Worm (Caenorhabditis elegans) whole organism, late embryonic: ENCODE measurements around the gene rabs-5.

ENCODE experiments used
- C08G9.2 ChIP-seq: sonication (generic microtip); optimal IDR thresholded peaks from 2 replicates; lab custom pipeline; 2016; ENCODE audit warnings: mild to moderate bottlenecking, missing genetic modification characterization, moderate library complexity, missing compliant biosample characterization
- C38D4.7 ChIP-seq: fragments of 200-800 bp; sonication (Bioruptor generic); optimal IDR thresholded peaks from 2 replicates; lab custom pipeline; 2018; ENCODE audit warnings: mild to moderate bottlenecking, missing genetic modification characterization, moderate library complexity, missing compliant biosample characterization
- K02D7.2 ChIP-seq: sonication (generic microtip); optimal IDR thresholded peaks from 2 replicates; lab custom pipeline; 2017; ENCODE audit warnings: mild to moderate bottlenecking, missing genetic modification characterization, missing compliant biosample characterization
- T23F11.4 ChIP-seq: fragments of 200-800 bp; sonication (Bioruptor generic); optimal IDR thresholded peaks from 2 replicates; lab custom pipeline; 2018; ENCODE audit warnings: mild to moderate bottlenecking, missing genetic modification characterization, missing compliant biosample characterization
- Y22D7AL.16 ChIP-seq: sonication (generic microtip); optimal IDR thresholded peaks from 2 replicates; lab custom pipeline; 2016; ENCODE audit warnings: missing genetic modification characterization, missing compliant biosample characterization
- ceh-14 ChIP-seq: sonication (generic microtip); optimal IDR thresholded peaks from 2 replicates; lab custom pipeline; 2016; ENCODE audit warnings: missing genotype, missing genetic modification characterization, missing compliant biosample characterization
- ceh-18 ChIP-seq: sonication (generic microtip); optimal IDR thresholded peaks from 2 replicates; lab custom pipeline; 2016; ENCODE audit warnings: missing genetic modification characterization, missing compliant biosample characterization
- ceh-2 ChIP-seq: sonication (generic microtip); optimal IDR thresholded peaks from 2 replicates; lab custom pipeline; 2016; ENCODE audit warnings: missing genotype, missing genetic modification characterization, missing compliant biosample characterization
- ceh-22 ChIP-seq: sonication (generic microtip); optimal IDR thresholded peaks from 2 replicates; lab custom pipeline; 2017; ENCODE audit warnings: missing biosample characterization, missing genetic modification characterization
- ceh-24 ChIP-seq: sonication (generic microtip); optimal IDR thresholded peaks from 2 replicates; lab custom pipeline; 2016; ENCODE audit warnings: mild to moderate bottlenecking, missing genetic modification characterization, missing compliant biosample characterization
- ceh-30 ChIP-seq: fragments of 150-350 bp; optimal IDR thresholded peaks from 2 replicates; lab custom pipeline; 2014; ENCODE audit warnings: missing biosample characterization, missing genetic modification characterization
- ceh-45 ChIP-seq: fragments of 200-800 bp; sonication (Bioruptor generic); IDR thresholded peaks from 2 replicates; pipeline ENCODE4 v1.3.6; 2022; ENCODE audit warnings: missing genetic modification reagents, missing genetic modification characterization, missing compliant biosample characterization
- ceh-48 ChIP-seq: sonication (generic microtip); optimal IDR thresholded peaks from 2 replicates; lab custom pipeline; 2016; ENCODE audit warnings: missing genetic modification characterization, inconsistent platforms, missing compliant biosample characterization
- ceh-6 ChIP-seq: fragments of 200-800 bp; sonication (Bioruptor generic); optimal IDR thresholded peaks from 2 replicates; lab custom pipeline; 2018; ENCODE audit warnings: mild to moderate bottlenecking, missing genetic modification characterization, missing compliant biosample characterization
- ceh-9 ChIP-seq: sonication (generic microtip); optimal IDR thresholded peaks from 2 replicates; lab custom pipeline; 2016; ENCODE audit warnings: mild to moderate bottlenecking, missing genetic modification characterization, inconsistent platforms, missing compliant biosample characterization
- elt-2 ChIP-seq: sonication (generic microtip); optimal IDR thresholded peaks from 2 replicates; lab custom pipeline; 2016; ENCODE audit warnings: missing genetic modification reagents, missing genetic modification characterization, missing compliant biosample characterization
- ets-4 ChIP-seq: sonication (generic microtip); optimal IDR thresholded peaks from 2 replicates; lab custom pipeline; 2016; ENCODE audit warnings: missing genetic modification characterization, missing compliant biosample characterization
- eyg-1 ChIP-seq: sonication (generic microtip); optimal IDR thresholded peaks from 2 replicates; lab custom pipeline; 2016; ENCODE audit warnings: missing genotype, missing genetic modification characterization, missing compliant biosample characterization
- fax-1 ChIP-seq: sonication (generic microtip); optimal IDR thresholded peaks from 2 replicates; lab custom pipeline; 2016; ENCODE audit warnings: missing genotype, missing genetic modification characterization, missing compliant biosample characterization
- fkh-10 ChIP-seq: fragments of 150-350 bp; optimal IDR thresholded peaks from 2 replicates; lab custom pipeline; 2014; ENCODE audit warnings: missing biosample characterization, missing genetic modification reagents, missing genetic modification characterization
- gmeb-2 ChIP-seq: sonication (generic microtip); optimal IDR thresholded peaks from 2 replicates; lab custom pipeline; 2016; ENCODE audit warnings: missing genetic modification characterization, inconsistent platforms, missing compliant biosample characterization
- hlh-13 ChIP-seq: fragments of 200-800 bp; sonication (Bioruptor generic); optimal IDR thresholded peaks from 2 replicates; lab custom pipeline; 2018; ENCODE audit warnings: mild to moderate bottlenecking, missing genetic modification characterization, missing compliant biosample characterization
- hlh-15 ChIP-seq: sonication (generic microtip); optimal IDR thresholded peaks from 2 replicates; lab custom pipeline; 2016; ENCODE audit warnings: missing genetic modification characterization, missing compliant biosample characterization
- hlh-30 ChIP-seq: sonication (generic microtip); optimal IDR thresholded peaks from 2 replicates; lab custom pipeline; 2017; ENCODE audit warnings: antibody characterized with exemption, missing genetic modification characterization, missing compliant biosample characterization; ENCODE audit not compliant: insufficient read depth
- hlh-6 ChIP-seq: sonication (generic microtip); optimal IDR thresholded peaks from 2 replicates; lab custom pipeline; 2016; ENCODE audit warnings: missing genotype, missing genetic modification characterization, missing compliant biosample characterization
- hlh-8 ChIP-seq: sonication (generic microtip); optimal IDR thresholded peaks from 2 replicates; lab custom pipeline; 2016; ENCODE audit warnings: missing genotype, missing genetic modification characterization, missing compliant biosample characterization
- lin-11 ChIP-seq: fragments of 200-800 bp; sonication (Bioruptor generic); optimal IDR thresholded peaks from 2 replicates; lab custom pipeline; 2018; ENCODE audit warnings: mild to moderate bottlenecking, missing genetic modification characterization, missing compliant biosample characterization
- madf-2 ChIP-seq: sonication (generic microtip); optimal IDR thresholded peaks from 2 replicates; lab custom pipeline; 2017; ENCODE audit warnings: missing genetic modification characterization, missing compliant biosample characterization
- mec-3 ChIP-seq: sonication (generic microtip); optimal IDR thresholded peaks from 2 replicates; lab custom pipeline; 2016; ENCODE audit warnings: borderline replicate concordance, missing genetic modification characterization, missing compliant biosample characterization
- nfya-1 ChIP-seq: sonication (generic microtip); optimal IDR thresholded peaks from 2 replicates; lab custom pipeline; 2017; ENCODE audit warnings: missing genetic modification characterization, mild to moderate bottlenecking, missing compliant biosample characterization, antibody characterized with exemption, moderate library complexity
- nhr-11 ChIP-seq: fragments of 150-350 bp; optimal IDR thresholded peaks from 2 replicates; lab custom pipeline; 2014; ENCODE audit warnings: missing biosample characterization, missing genetic modification characterization
- nhr-232 ChIP-seq: sonication (generic microtip); optimal IDR thresholded peaks from 2 replicates; lab custom pipeline; 2016; ENCODE audit warnings: missing genetic modification characterization, missing compliant biosample characterization
- npax-4 ChIP-seq: sonication (generic microtip); optimal IDR thresholded peaks from 2 replicates; lab custom pipeline; 2016; ENCODE audit warnings: missing genetic modification characterization, missing compliant biosample characterization
- pag-3 ChIP-seq: sonication (generic microtip); optimal IDR thresholded peaks from 2 replicates; lab custom pipeline; 2016; ENCODE audit warnings: missing compliant biosample characterization, missing genetic modification characterization, borderline replicate concordance
- pat-9 ChIP-seq: fragments of 200-800 bp; sonication (Bioruptor generic); optimal IDR thresholded peaks from 2 replicates; lab custom pipeline; 2018; ENCODE audit warnings: mild to moderate bottlenecking, missing genetic modification characterization, moderate library complexity, missing compliant biosample characterization
- pax-1 ChIP-seq: fragments of 150-350 bp; optimal IDR thresholded peaks from 2 replicates; lab custom pipeline; 2014; ENCODE audit warnings: missing biosample characterization, missing genetic modification characterization
- pha-2 ChIP-seq: sonication (generic microtip); optimal IDR thresholded peaks from 2 replicates; lab custom pipeline; 2017; ENCODE audit warnings: mild to moderate bottlenecking, missing genetic modification characterization, missing compliant biosample characterization
- pha-4 ChIP-seq: fragments of 150-350 bp; optimal IDR thresholded peaks from 2 replicates; lab custom pipeline; 2018; ENCODE audit warnings: missing biosample characterization, missing genetic modification reagents, missing genetic modification characterization
- ref-2 ChIP-seq: sonication (generic microtip); optimal IDR thresholded peaks from 2 replicates; lab custom pipeline; 2016; ENCODE audit warnings: missing genetic modification characterization, missing compliant biosample characterization
- rnt-1 ChIP-seq: sonication (generic microtip); optimal IDR thresholded peaks from 2 replicates; lab custom pipeline; 2016; ENCODE audit warnings: missing genetic modification characterization, missing compliant biosample characterization
- sox-2 ChIP-seq: fragments of 200-800 bp; sonication (Bioruptor generic); IDR thresholded peaks from 2 replicates; pipeline ENCODE4 v1.3.6; 2022; ENCODE audit warnings: missing genetic modification reagents, missing genetic modification characterization, missing compliant biosample characterization
- sox-4 ChIP-seq: sonication (generic microtip); optimal IDR thresholded peaks from 2 replicates; lab custom pipeline; 2017; ENCODE audit warnings: mild to moderate bottlenecking, missing genetic modification characterization, inconsistent platforms, missing compliant biosample characterization
- tbx-2 ChIP-seq: sonication (generic microtip); optimal IDR thresholded peaks from 2 replicates; lab custom pipeline; 2016; ENCODE audit warnings: missing genetic modification characterization, missing compliant biosample characterization
- tbx-7 ChIP-seq: sonication (generic microtip); optimal IDR thresholded peaks from 2 replicates; lab custom pipeline; 2016; ENCODE audit warnings: missing genotype, missing genetic modification characterization, missing compliant biosample characterization
- ttx-3 ChIP-seq: sonication (generic microtip); optimal IDR thresholded peaks from 2 replicates; lab custom pipeline; 2016; ENCODE audit warnings: missing genetic modification reagents, missing genetic modification characterization, missing compliant biosample characterization
- unc-42 ChIP-seq: sonication (generic microtip); optimal IDR thresholded peaks from 2 replicates; lab custom pipeline; 2016; ENCODE audit warnings: missing genotype, missing genetic modification characterization, missing compliant biosample characterization
- unc-86 ChIP-seq: sonication (generic microtip); optimal IDR thresholded peaks from 2 replicates; lab custom pipeline; 2016; ENCODE audit warnings: missing genetic modification characterization, missing compliant biosample characterization
- zip-5 ChIP-seq: sonication (generic microtip); optimal IDR thresholded peaks from 2 replicates; lab custom pipeline; 2016; ENCODE audit warnings: missing genetic modification characterization, missing compliant biosample characterization

Gene rabs-5

DNA sequence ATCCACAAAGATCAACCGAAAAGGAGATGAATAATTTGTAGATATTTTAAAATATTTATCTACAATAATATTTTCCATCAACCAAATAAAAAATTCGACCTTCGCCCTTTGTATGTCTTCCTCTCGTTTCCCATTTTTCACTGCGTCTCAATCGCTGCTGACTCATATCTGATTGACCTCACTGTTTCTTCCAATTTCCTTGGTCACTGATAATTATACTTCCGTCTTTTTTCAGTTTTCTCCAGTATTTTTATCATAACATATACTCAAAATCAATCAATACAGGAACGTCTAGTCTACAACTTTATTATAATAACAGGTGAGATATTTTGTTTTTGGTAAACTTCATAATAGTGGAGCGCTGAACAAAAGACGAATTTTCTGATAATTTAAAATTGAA lies 31.6 kb upstream of the rabs-5 start, which contains the start of gene pmk-3:
Gene pmk-3, plus strand, starts transcription at position 236 of the 400 bp plus-strand sequence.
- TF ChIP-seq C38D4.7 (GFP tag; lab: Kevin White, UChicago) (no peak), hlh-8 (tag; lab: Kevin White, UChicago) (no peak), Y22D7AL.16 (tag; lab: Kevin White, UChicago) (no peak)

ce11 chrIV:8136548-8136947 lies 29.1 kb upstream of the rabs-5 start:
- TF ChIP-seq sox-2 (GFP tag; lab: Robert Waterston, UW) (no peak), C08G9.2 (no peak), C38D4.7 (GFP tag; lab: Kevin White, UChicago) (no peak), fkh-10 (GFP tag; lab: Kevin White, UChicago) (no peak), hlh-6 (tag; lab: Kevin White, UChicago) (no peak), hlh-13 (GFP tag; lab: Kevin White, UChicago) (no peak), pat-9 (tag; lab: Kevin White, UChicago) (no peak), pha-4 (tag; lab: Kevin White, UChicago) (no peak), ceh-30 (no peak), K02D7.2 (tag; lab: Kevin White, UChicago) (no peak), hlh-15 (tag; lab: Kevin White, UChicago) (no peak), ceh-22 (no peak), pax-1 (no peak), ceh-2 (no peak), rnt-1 (tag; lab: Kevin White, UChicago) (no peak), ceh-48 (tag; lab: Kevin White, UChicago) (no peak), ceh-18 (tag; lab: Kevin White, UChicago) (no peak), ttx-3 (tag; lab: Kevin White, UChicago) (no peak), tbx-2 (tag; lab: Kevin White, UChicago) (no peak)

ce11 chrIV:8136005-8136512 lies 28.7 kb upstream of the rabs-5 start, which contains the start of the genes isp-1 and islo-1:
Gene isp-1, minus strand, starts transcription at chrIV:8136055.
Gene islo-1, plus strand, starts transcription at chrIV:8136389.
- no peak for TF ChIP-seq eyg-1 (tag; lab: Kevin White, UChicago)
- TF ChIP-seq zip-5 (tag; lab: Kevin White, UChicago) = no peak
- peak; percentile 41 for TF ChIP-seq hlh-30 (tag; lab: Kevin White, UChicago)
- TF ChIP-seq hlh-13 (GFP tag; lab: Kevin White, UChicago) = no peak
- no peak for TF ChIP-seq C08G9.2
- no peak for TF ChIP-seq pat-9 (tag; lab: Kevin White, UChicago)
- no peak for TF ChIP-seq tbx-7 (tag; lab: Kevin White, UChicago)
- no peak for TF ChIP-seq pag-3 (tag; lab: Kevin White, UChicago)
- TF ChIP-seq ceh-14 (tag; lab: Kevin White, UChicago) = no peak
- TF ChIP-seq pha-2 (tag; lab: Kevin White, UChicago) = no peak
- TF ChIP-seq nhr-11 (tag; lab: Kevin White, UChicago) = no peak
- TF ChIP-seq lin-11 = no peak
- TF ChIP-seq nhr-232 (tag; lab: Kevin White, UChicago) = no peak
- no peak for TF ChIP-seq unc-86 (tag; lab: Kevin White, UChicago)
- no peak for TF ChIP-seq mec-3 (tag; lab: Kevin White, UChicago)
- TF ChIP-seq rnt-1 (tag; lab: Kevin White, UChicago) = peak; percentile 50
- TF ChIP-seq gmeb-2 (tag; lab: Kevin White, UChicago) = no peak
- TF ChIP-seq T23F11.4 = no peak
- TF ChIP-seq fax-1 (tag; lab: Kevin White, UChicago) = no peak
- TF ChIP-seq ets-4 = no peak
- no peak for TF ChIP-seq pha-4 (tag; lab: Kevin White, UChicago)
- TF ChIP-seq unc-42 (tag; lab: Kevin White, UChicago) = peak; percentile 4
- TF ChIP-seq ceh-24 (tag; lab: Kevin White, UChicago) = no peak
- TF ChIP-seq ref-2 = peak; percentile 56
- TF ChIP-seq madf-2 = no peak
- no peak for TF ChIP-seq ceh-2
- TF ChIP-seq elt-2 = peak; percentile 36
- no peak for TF ChIP-seq npax-4
- no peak for TF ChIP-seq fkh-10 (GFP tag; lab: Kevin White, UChicago)
- no peak for TF ChIP-seq ceh-9 (tag; lab: Kevin White, UChicago)
- TF ChIP-seq sox-4 (tag; lab: Kevin White, UChicago) = no peak
- TF ChIP-seq nfya-1 (tag; lab: Kevin White, UChicago) = peak; percentile 60
- no peak for TF ChIP-seq ceh-45 (GFP tag; lab: Robert Waterston, UW)
- peak; percentile 55 for TF ChIP-seq tbx-2 (tag; lab: Kevin White, UChicago)
- TF ChIP-seq Y22D7AL.16 (tag; lab: Kevin White, UChicago) = no peak
- peak; percentile 79 for TF ChIP-seq ceh-18 (tag; lab: Kevin White, UChicago)
- no peak for TF ChIP-seq ceh-6
- no peak for TF ChIP-seq K02D7.2 (tag; lab: Kevin White, UChicago)
